Fruit fly (Drosophila melanogaster) whole organism, pupa: ENCODE measurements around the gene CG8813.

Experiments
- CG10348 ChIP-seq: fragments of 200-800 bp; sonication (Bioruptor generic); IDR thresholded peaks from 2 replicates; pipeline ENCODE4 v1.3.6; 2022; ENCODE audit warnings: missing biosample characterization, missing genetic modification characterization
- CG12605 ChIP-seq: fragments of 200-800 bp; sonication (Bioruptor generic); IDR thresholded peaks from 2 replicates; pipeline ENCODE4 v1.3.6; 2022; ENCODE audit warnings: missing biosample characterization, missing genetic modification characterization
- CG13204 ChIP-seq: fragments of 200-800 bp; sonication (Bioruptor generic); optimal IDR thresholded peaks from 2 replicates; lab custom pipeline; 2018; ENCODE audit warnings: missing biosample characterization, mild to moderate bottlenecking, missing genetic modification characterization, moderate library complexity
- CG14655 ChIP-seq: fragments of 200-800 bp; sonication (Bioruptor generic); optimal IDR thresholded peaks from 3 replicates; lab custom pipeline; 2017; ENCODE audit warnings: mild to moderate bottlenecking, missing biosample characterization, missing genetic modification reagents, missing genetic modification characterization
- CG15710 ChIP-seq: fragments of 200-800 bp; sonication (Bioruptor generic); optimal IDR thresholded peaks from 2 replicates; lab custom pipeline; 2018; ENCODE audit warnings: missing biosample characterization, mild to moderate bottlenecking, missing genetic modification characterization, moderate library complexity
- CG17806 ChIP-seq: fragments of 200-800 bp; sonication (Bioruptor generic); optimal IDR thresholded peaks from 2 replicates; lab custom pipeline; 2018; ENCODE audit warnings: missing biosample characterization, mild to moderate bottlenecking, missing genetic modification characterization, moderate library complexity
- CG32121 ChIP-seq: fragments of 200-800 bp; sonication (Bioruptor generic); IDR thresholded peaks from 2 replicates; pipeline ENCODE4 v1.3.6; 2022; ENCODE audit warnings: missing biosample characterization, missing genetic modification characterization
- CG34367 ChIP-seq: fragments of 200-800 bp; sonication (Bioruptor generic); optimal IDR thresholded peaks from 2 replicates; lab custom pipeline; 2018; ENCODE audit warnings: missing biosample characterization, mild to moderate bottlenecking, missing genetic modification characterization
- CG4496 ChIP-seq: fragments of 200-800 bp; sonication (Bioruptor generic); IDR thresholded peaks from 3 replicates; pipeline ENCODE4 v1.3.6; 2022; ENCODE audit warnings: missing biosample characterization, missing genetic modification characterization
- CG8159 ChIP-seq: fragments of 200-800 bp; sonication (Bioruptor generic); optimal IDR thresholded peaks from 3 replicates; lab custom pipeline; 2018; ENCODE audit warnings: missing biosample characterization, mild to moderate bottlenecking, missing genetic modification characterization, moderate library complexity
- CG8301 ChIP-seq: fragments of 200-800 bp; sonication (Bioruptor generic); optimal IDR thresholded peaks from 2 replicates; lab custom pipeline; 2018; ENCODE audit warnings: missing biosample characterization, mild to moderate bottlenecking, missing genetic modification characterization
- CG9948 ChIP-seq: fragments of 200-800 bp; sonication (Bioruptor generic); optimal IDR thresholded peaks from 2 replicates; lab custom pipeline; 2018; ENCODE audit warnings: missing biosample characterization, mild to moderate bottlenecking, missing genetic modification characterization, moderate library complexity
- D1 ChIP-seq: fragments of 200-800 bp; sonication (Bioruptor generic); optimal IDR thresholded peaks from 2 replicates; lab custom pipeline; 2018; ENCODE audit warnings: missing biosample characterization, mild to moderate bottlenecking, missing genetic modification characterization, moderate library complexity
- EcR ChIP-seq: fragments of 200-800 bp; sonication (Bioruptor generic); optimal IDR thresholded peaks from 3 replicates; lab custom pipeline; 2019; ENCODE audit warnings: missing biosample characterization, missing genetic modification characterization, mild to moderate bottlenecking, moderate library complexity, missing genetic modification reagents
- Ets98B ChIP-seq: fragments of 200-800 bp; sonication (Bioruptor generic); IDR thresholded peaks from 2 replicates; pipeline ENCODE4 v1.3.6; 2022; ENCODE audit warnings: missing biosample characterization, missing genetic modification characterization
- Pif1A ChIP-seq: fragments of 200-800 bp; sonication (Bioruptor generic); optimal IDR thresholded peaks from 3 replicates; lab custom pipeline; 2016; ENCODE audit warnings: missing biosample characterization, missing genetic modification characterization
- Pif1B ChIP-seq: fragments of 200-800 bp; sonication (Bioruptor generic); optimal IDR thresholded peaks from 3 replicates; lab custom pipeline; 2016; ENCODE audit warnings: missing biosample characterization, missing genetic modification characterization
- Snoo ChIP-seq: fragments of 200-800 bp; sonication (Bioruptor generic); optimal IDR thresholded peaks from 3 replicates; lab custom pipeline; 2017; ENCODE audit warnings: missing biosample characterization, mild to moderate bottlenecking, missing genetic modification characterization, inconsistent platforms
- fd96Ca ChIP-seq: fragments of 200-800 bp; sonication (Bioruptor generic); IDR thresholded peaks from 3 replicates; pipeline ENCODE4 v1.3.6; 2022; ENCODE audit warnings: missing biosample characterization, missing genetic modification characterization
- gl ChIP-seq: fragments of 200-800 bp; sonication (Bioruptor generic); optimal IDR thresholded peaks from 2 replicates; lab custom pipeline; 2018; ENCODE audit warnings: missing biosample characterization, mild to moderate bottlenecking, missing genetic modification characterization
- rn ChIP-seq: fragments of 200-800 bp; sonication (Bioruptor generic); IDR thresholded peaks from 2 replicates; pipeline ENCODE4 v1.3.6; 2022; ENCODE audit warnings: missing biosample characterization, missing genetic modification characterization

The CG8813 gene

dm6 chr2L:2885503-2886225 is 16.2 kb downstream of the CG8813 start, which contains the start of the genes NTPase and lilli:
TSS of gene NTPase (minus strand) at chr2L:2885850.
TSS of gene lilli (plus strand) at chr2L:2885929.
- TF ChIP-seq EcR (GFP tag; lab: Kevin White, UChicago) (peak; percentile 17), CG9948 (no peak), CG10348 (no peak), CG8301 (tag; lab: Kevin White, UChicago) (no peak), CG4496 (peak; percentile 73; the same call in 2 of the 3 replicates), Pif1B (GFP tag; lab: Kevin White, UChicago) (peak; percentile 28), rn (GFP tag; lab: Robert Waterston, UW) (no peak), CG17806 (tag; lab: Kevin White, UChicago) (no peak), CG13204 (GFP tag; lab: Kevin White, UChicago) (no peak), D1 (tag; lab: Kevin White, UChicago) (no peak), Pif1A (GFP tag; lab: Kevin White, UChicago) (peak; percentile 53), fd96Ca (GFP tag; lab: Robert Waterston, UW) (peak; percentile 75; the same call in 2 of the 3 replicates), CG12605 (GFP tag; lab: Robert Waterston, UW) (peak; percentile 7; the same call in 1 of the 2 replicates), CG32121 (no peak), Snoo (tag; lab: Kevin White, UChicago) (no peak), CG34367 (tag; lab: Kevin White, UChicago) (no peak), CG14655 (GFP tag; lab: Kevin White, UChicago) (peak; percentile 38), CG15710 (tag; lab: Kevin White, UChicago) (no peak), Ets98B (GFP tag; lab: Robert Waterston, UW) (peak; percentile 25; the same call in 1 of the 2 replicates), gl (tag; lab: Kevin White, UChicago) (no peak), CG8159 (tag; lab: Kevin White, UChicago) (peak; percentile 5)

- TF ChIP-seq CG15710 (tag; lab: Kevin White, UChicago) (no peak), CG10348 (no peak), rn (GFP tag; lab: Robert Waterston, UW) (no peak), CG9948 (no peak), EcR (GFP tag; lab: Kevin White, UChicago) (no peak), fd96Ca (GFP tag; lab: Robert Waterston, UW) (no peak), CG34367 (tag; lab: Kevin White, UChicago) (no peak), Ets98B (GFP tag; lab: Robert Waterston, UW) (no peak), Snoo (tag; lab: Kevin White, UChicago) (no peak), CG13204 (GFP tag; lab: Kevin White, UChicago) (no peak)
Measured at dm6 chr2L:2886226-2886569, 16.7 kb downstream of the CG8813 start.

DNA sequence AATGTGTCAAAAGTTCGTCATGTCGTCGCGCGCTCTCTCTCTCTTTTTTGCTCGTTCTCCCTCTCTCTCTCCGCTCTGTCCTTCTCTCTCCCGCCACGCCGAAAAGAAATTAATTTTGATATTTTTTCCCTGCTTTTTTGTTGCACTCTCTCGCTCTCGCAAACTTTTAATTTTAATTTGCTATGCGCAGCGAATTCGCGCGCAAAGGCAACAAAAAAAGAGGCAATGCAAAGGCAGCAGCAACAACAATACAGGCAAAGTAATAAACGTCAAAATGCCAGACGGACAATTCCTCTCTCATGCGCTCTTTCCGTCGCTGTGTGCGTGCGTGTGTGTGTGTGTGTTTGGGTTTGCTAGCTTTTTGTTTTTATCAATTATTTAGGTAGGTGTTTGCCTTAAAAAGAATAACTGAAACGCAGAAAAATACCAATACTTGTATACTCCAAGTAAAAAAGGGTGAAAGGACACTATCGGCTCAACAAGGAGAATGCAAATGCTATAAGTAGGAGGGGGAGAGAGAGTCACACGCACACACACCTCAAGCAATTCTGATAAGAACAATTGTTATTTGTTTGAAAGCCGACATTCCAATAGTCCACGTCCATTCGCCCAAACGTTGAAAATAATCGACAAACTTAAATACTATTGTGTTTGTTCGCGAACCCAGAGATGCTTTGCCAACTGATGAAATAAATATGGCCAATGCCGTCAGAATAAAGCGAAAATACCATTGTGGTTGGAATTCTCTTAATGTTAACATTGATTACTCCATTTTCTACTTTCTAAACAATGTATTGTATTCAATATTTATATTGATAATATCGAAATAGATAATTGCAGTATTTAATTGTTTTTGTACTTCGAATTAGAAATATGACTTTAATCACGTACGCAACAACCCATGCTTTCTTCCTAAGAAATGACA is 17.4 kb downstream of the CG8813 start:
- peak; percentile 57 for TF ChIP-seq gl (tag; lab: Kevin White, UChicago)
- no peak for TF ChIP-seq CG17806 (tag; lab: Kevin White, UChicago)
- TF ChIP-seq D1 (tag; lab: Kevin White, UChicago): peak; percentile 4
- TF ChIP-seq rn (GFP tag; lab: Robert Waterston, UW): no peak
- no peak for TF ChIP-seq Snoo (tag; lab: Kevin White, UChicago)
- TF ChIP-seq Pif1B (GFP tag; lab: Kevin White, UChicago): peak; percentile 17
- peak; percentile 51; the same call in 2 of the 3 replicates for TF ChIP-seq fd96Ca (GFP tag; lab: Robert Waterston, UW)
- TF ChIP-seq CG4496: peak; percentile 59; the same call in 2 of the 3 replicates
- TF ChIP-seq Ets98B (GFP tag; lab: Robert Waterston, UW): peak; percentile 65; the same call in 1 of the 2 replicates
- peak; percentile 9 for TF ChIP-seq EcR (GFP tag; lab: Kevin White, UChicago)
- TF ChIP-seq CG8301 (tag; lab: Kevin White, UChicago): no peak
- peak; percentile 78 for TF ChIP-seq CG12605 (GFP tag; lab: Robert Waterston, UW)
- peak; percentile 32; the same call in 1 of the 2 replicates for TF ChIP-seq CG32121
- TF ChIP-seq CG10348: no peak
- TF ChIP-seq CG8159 (tag; lab: Kevin White, UChicago): peak; percentile 37
- TF ChIP-seq CG14655 (GFP tag; lab: Kevin White, UChicago): peak; percentile 23
- no peak for TF ChIP-seq Pif1A (GFP tag; lab: Kevin White, UChicago)
- peak; percentile 46 for TF ChIP-seq CG13204 (GFP tag; lab: Kevin White, UChicago)
- no peak for TF ChIP-seq CG34367 (tag; lab: Kevin White, UChicago)
- peak; percentile 14 for TF ChIP-seq CG15710 (tag; lab: Kevin White, UChicago)
- no peak for TF ChIP-seq CG9948

dm6 chr2L:2887760-2888600 is 18.5 kb downstream of the CG8813 start:
- TF ChIP-seq CG12605 (GFP tag; lab: Robert Waterston, UW) (0 out of 2 replicates have a peak, but pooled peaks have one; percentile 6), CG17806 (tag; lab: Kevin White, UChicago) (no peak), CG4496 (0 out of 3 replicates have a peak, but pooled peaks have one; percentile 13), rn (GFP tag; lab: Robert Waterston, UW) (no peak), D1 (tag; lab: Kevin White, UChicago) (peak; percentile 49), CG14655 (GFP tag; lab: Kevin White, UChicago) (peak; percentile 4), CG32121 (0 out of 2 replicates have a peak, but pooled peaks have one; percentile 8), Pif1B (GFP tag; lab: Kevin White, UChicago) (peak; percentile 6), CG34367 (tag; lab: Kevin White, UChicago) (no peak)
